Fruit fly (Drosophila melanogaster): Measurements from ENCODE around the gene Lar.

Lar gene

dm6 chr2L:19586436-19587333, at the start of gene Lar:
Lar (plus strand) TSS chr2L:19586623.
- TF ChIP-seq CG14711 (tag; optimal IDR thresholded peaks at IDR 0.05), result peak; percentile 19
- TF ChIP-seq CG7045 (GFP tag; optimal IDR thresholded peaks at IDR 0.05), result peak; percentile 34
- peak; percentile 56 for TF ChIP-seq toe (GFP tag; optimal IDR thresholded peaks at IDR 0.05)
- peak; percentile 72 for TF ChIP-seq cic (GFP tag; optimal IDR thresholded peaks at IDR 0.05)
- TF ChIP-seq Mnt (GFP tag; optimal IDR thresholded peaks at IDR 0.05), result peak; percentile 38
- peak; percentile 23 for TF ChIP-seq Clk (GFP tag; optimal IDR thresholded peaks at IDR 0.05)
- TF ChIP-seq Crg-1 (GFP tag; optimal IDR thresholded peaks at IDR 0.05), result peak; percentile 60
- TF ChIP-seq kay (GFP tag; ENCODE audit: borderline replicate concordance), result no peak
- TF ChIP-seq bab1 (GFP tag; optimal IDR thresholded peaks at IDR 0.05), result peak; percentile 27
- peak; percentile 63 for TF ChIP-seq CG7101 (tag; optimal IDR thresholded peaks at IDR 0.05)
- TF ChIP-seq CG12768 (GFP tag; optimal IDR thresholded peaks at IDR 0.05), result peak; percentile 46
- TF ChIP-seq CG5204 (GFP tag; optimal IDR thresholded peaks at IDR 0.05), result no peak
- TF ChIP-seq CG33017 (tag; optimal IDR thresholded peaks at IDR 0.05), result peak; percentile 32
- peak; percentile 1 for TF ChIP-seq pad (GFP tag; optimal IDR thresholded peaks at IDR 0.05)
- TF ChIP-seq CG11617 (GFP tag; optimal IDR thresholded peaks at IDR 0.05), result peak; percentile 61
- TF ChIP-seq cnc (optimal IDR thresholded peaks at IDR 0.05), result no peak
- peak; percentile 43 for TF ChIP-seq tj (GFP tag; optimal IDR thresholded peaks at IDR 0.05)
- no peak for TF ChIP-seq CG1620 (GFP tag; optimal IDR thresholded peaks at IDR 0.05)
- no peak for TF ChIP-seq ovo (GFP tag; optimal IDR thresholded peaks at IDR 0.05)
- peak; percentile 47 for TF ChIP-seq Hr96 (GFP tag; optimal IDR thresholded peaks at IDR 0.05)

dm6 chr2L:19537779-19538456, 48.5 kb upstream of the Lar start, which contains the start of gene CG13082:
CG13082 (plus strand) TSS chr2L:19538425.
- TF ChIP-seq bab1 (GFP tag; optimal IDR thresholded peaks at IDR 0.05) (no peak), CG1620 (GFP tag; optimal IDR thresholded peaks at IDR 0.05) (no peak), CG5204 (GFP tag; optimal IDR thresholded peaks at IDR 0.05) (no peak), CG11617 (GFP tag; optimal IDR thresholded peaks at IDR 0.05) (no peak), Crg-1 (GFP tag; optimal IDR thresholded peaks at IDR 0.05) (no peak), CG12768 (GFP tag; optimal IDR thresholded peaks at IDR 0.05) (no peak), Mnt (GFP tag; optimal IDR thresholded peaks at IDR 0.05) (no peak), CG14711 (tag; optimal IDR thresholded peaks at IDR 0.05) (no peak), toe (GFP tag; optimal IDR thresholded peaks at IDR 0.05) (no peak), ovo (GFP tag; optimal IDR thresholded peaks at IDR 0.05) (no peak), tj (GFP tag; optimal IDR thresholded peaks at IDR 0.05) (no peak), Clk (GFP tag; optimal IDR thresholded peaks at IDR 0.05) (no peak), CG7101 (tag; optimal IDR thresholded peaks at IDR 0.05) (no peak), kay (GFP tag; ENCODE audit: borderline replicate concordance) (no peak), cnc (optimal IDR thresholded peaks at IDR 0.05) (no peak), CG33017 (tag; optimal IDR thresholded peaks at IDR 0.05) (no peak), pad (GFP tag; optimal IDR thresholded peaks at IDR 0.05) (no peak), cic (GFP tag; optimal IDR thresholded peaks at IDR 0.05) (no peak)

DNA sequence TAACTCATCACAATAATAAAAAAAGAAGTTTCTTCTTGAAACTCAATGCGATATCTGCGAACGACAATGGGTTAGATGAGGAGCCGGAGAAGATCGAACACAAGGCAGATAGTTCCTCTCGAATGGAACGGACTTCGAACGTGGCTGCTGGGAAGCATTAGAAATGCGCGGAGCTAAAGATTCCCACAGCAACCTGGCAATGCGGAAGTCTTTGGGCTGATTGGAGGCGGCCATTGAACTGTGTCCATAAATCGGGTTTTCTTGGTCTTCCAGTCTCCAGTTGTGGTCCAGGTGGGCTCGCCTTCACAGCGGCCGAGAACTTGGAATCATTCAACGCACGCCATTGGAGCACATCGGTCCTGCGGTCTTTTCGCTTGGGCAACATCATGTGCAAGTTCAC, 46.1 kb upstream of the Lar start, which contains the start of gene CG13081:
Gene CG13081, plus strand, starts transcription at position 301 of the 400 bp plus-strand sequence.
- TF ChIP-seq Hr96 (GFP tag; optimal IDR thresholded peaks at IDR 0.05) (no peak), CG14711 (tag; optimal IDR thresholded peaks at IDR 0.05) (no peak), tj (GFP tag; optimal IDR thresholded peaks at IDR 0.05) (no peak), CG5204 (GFP tag; optimal IDR thresholded peaks at IDR 0.05) (no peak), cic (GFP tag; optimal IDR thresholded peaks at IDR 0.05) (no peak), CG12768 (GFP tag; optimal IDR thresholded peaks at IDR 0.05) (no peak), Mnt (GFP tag; optimal IDR thresholded peaks at IDR 0.05) (no peak), cnc (optimal IDR thresholded peaks at IDR 0.05) (no peak), ovo (GFP tag; optimal IDR thresholded peaks at IDR 0.05) (no peak), CG33017 (tag; optimal IDR thresholded peaks at IDR 0.05) (no peak), CG7045 (GFP tag; optimal IDR thresholded peaks at IDR 0.05) (no peak), CG1620 (GFP tag; optimal IDR thresholded peaks at IDR 0.05) (no peak), pad (GFP tag; optimal IDR thresholded peaks at IDR 0.05) (no peak), CG11617 (GFP tag; optimal IDR thresholded peaks at IDR 0.05) (no peak), bab1 (GFP tag; optimal IDR thresholded peaks at IDR 0.05) (no peak), CG7101 (tag; optimal IDR thresholded peaks at IDR 0.05) (no peak), kay (GFP tag; ENCODE audit: borderline replicate concordance) (no peak), Crg-1 (GFP tag; optimal IDR thresholded peaks at IDR 0.05) (no peak)

- no peak for TF ChIP-seq Crg-1 (GFP tag; optimal IDR thresholded peaks at IDR 0.05)
- TF ChIP-seq CG7101 (tag; optimal IDR thresholded peaks at IDR 0.05), result peak; percentile 14
- TF ChIP-seq CG1620 (GFP tag; optimal IDR thresholded peaks at IDR 0.05), result peak; percentile 8
- peak; percentile 60 for TF ChIP-seq bab1 (GFP tag; optimal IDR thresholded peaks at IDR 0.05)
- peak; percentile 34 for TF ChIP-seq Mnt (GFP tag; optimal IDR thresholded peaks at IDR 0.05)
- TF ChIP-seq Clk (GFP tag; optimal IDR thresholded peaks at IDR 0.05), result no peak
- TF ChIP-seq CG33017 (tag; optimal IDR thresholded peaks at IDR 0.05), result no peak
- no peak for TF ChIP-seq cic (GFP tag; optimal IDR thresholded peaks at IDR 0.05)
- TF ChIP-seq tj (GFP tag; optimal IDR thresholded peaks at IDR 0.05), result no peak
- no peak for TF ChIP-seq Hr96 (GFP tag; optimal IDR thresholded peaks at IDR 0.05)
- TF ChIP-seq CG11617 (GFP tag; optimal IDR thresholded peaks at IDR 0.05), result peak; percentile 22
- TF ChIP-seq CG5204 (GFP tag; optimal IDR thresholded peaks at IDR 0.05), result no peak
- TF ChIP-seq toe (GFP tag; optimal IDR thresholded peaks at IDR 0.05), result no peak
- no peak for TF ChIP-seq ovo (GFP tag; optimal IDR thresholded peaks at IDR 0.05)
- TF ChIP-seq CG12768 (GFP tag; optimal IDR thresholded peaks at IDR 0.05), result no peak
- peak; percentile 95 for TF ChIP-seq kay (GFP tag; ENCODE audit: borderline replicate concordance)
- peak; percentile 41 to 89 for TF ChIP-seq cnc (optimal IDR thresholded peaks at IDR 0.05)
- no peak for TF ChIP-seq CG7045 (GFP tag; optimal IDR thresholded peaks at IDR 0.05)
- no peak for TF ChIP-seq CG14711 (tag; optimal IDR thresholded peaks at IDR 0.05)
- no peak for TF ChIP-seq pad (GFP tag; optimal IDR thresholded peaks at IDR 0.05)
Measured at dm6 chr2L:19542268-19542773, 44.1 kb upstream of the Lar start.

Measured in whole organism, adult.